Worm (Caenorhabditis elegans) whole organism, young adult: ENCODE data around the gene K10H10.6.

Experiments
- B0019.2 ChIP-seq: fragments of 200-800 bp; sonication (Bioruptor generic); conservative IDR thresholded peaks from 2 replicates; pipeline ENCODE4 v1.3.6; 2022; ENCODE audit warnings: missing genetic modification reagents, missing genetic modification characterization, missing compliant biosample characterization
- B0035.1 ChIP-seq: sonication (generic microtip); optimal IDR thresholded peaks from 2 replicates; lab custom pipeline; 2016; ENCODE audit warnings: missing genetic modification characterization, mild to moderate bottlenecking, missing compliant biosample characterization, missing genotype, missing genetic modification reagents
- B0261.1 ChIP-seq: sonication (generic microtip); optimal IDR thresholded peaks from 2 replicates; lab custom pipeline; 2016; ENCODE audit warnings: mild to moderate bottlenecking, missing genetic modification characterization, moderate library complexity, missing compliant biosample characterization
- F37B4.10 ChIP-seq: fragments of 200-800 bp; sonication (Bioruptor generic); IDR thresholded peaks from 2 replicates; pipeline ENCODE4 v1.3.6; 2022; ENCODE audit warnings: missing genetic modification characterization, missing compliant biosample characterization
- F49E8.2 ChIP-seq: sonication (generic microtip); optimal IDR thresholded peaks from 3 replicates; lab custom pipeline; 2017; ENCODE audit warnings: missing genetic modification characterization, mild to moderate bottlenecking, missing compliant biosample characterization, antibody characterized with exemption, moderate library complexity; ENCODE audit not compliant: insufficient read depth
- F52B5.7 ChIP-seq: sonication (generic microtip); optimal IDR thresholded peaks from 2 replicates; lab custom pipeline; 2016; ENCODE audit warnings: mild to moderate bottlenecking, missing genetic modification characterization, missing compliant biosample characterization
- F57C9.4 ChIP-seq: sonication (generic microtip); optimal IDR thresholded peaks from 2 replicates; lab custom pipeline; 2017; ENCODE audit warnings: mild to moderate bottlenecking, missing genetic modification characterization, missing compliant biosample characterization
- ZK185.1 ChIP-seq: sonication (generic microtip); optimal IDR thresholded peaks from 2 replicates; lab custom pipeline; 2016; ENCODE audit warnings: mild to moderate bottlenecking, missing genetic modification characterization, missing compliant biosample characterization; ENCODE audit not compliant: poor library complexity, severe bottlenecking
- aptf-3 ChIP-seq: fragments of 200-800 bp; sonication (Bioruptor generic); IDR thresholded peaks from 2 replicates; pipeline ENCODE4 v1.3.6; 2022; ENCODE audit warnings: missing genetic modification characterization, missing compliant biosample characterization
- attf-3 ChIP-seq: fragments of 200-800 bp; sonication (Bioruptor generic); conservative IDR thresholded peaks from 2 replicates; pipeline ENCODE4 v1.3.6; 2022; ENCODE audit warnings: missing genetic modification reagents, missing genetic modification characterization, missing compliant biosample characterization
- cebp-1 ChIP-seq, 2 experiments: fragments of 200-800 bp in 1 of 2; sonication (Bioruptor generic) in 1 of 2; sonication (generic microtip) in 1 of 2; IDR thresholded peaks in 1 of 2; optimal IDR thresholded peaks in 1 of 2; 2 replicates each; pipeline versions ENCODE4 v1.3.6 to Lab custom; 2017 to 2022; ENCODE audit warnings: missing compliant biosample characterization in 2 of 2, missing genetic modification characterization in 2 of 2, mild to moderate bottlenecking in 1 of 2, missing genetic modification reagents in 1 of 2, moderate library complexity in 1 of 2
- ceh-100 ChIP-seq: fragments of 200-800 bp; sonication (Bioruptor generic); IDR thresholded peaks from 2 replicates; pipeline ENCODE4 v1.3.6; 2022; ENCODE audit warnings: missing genetic modification reagents, missing genetic modification characterization, missing compliant biosample characterization
- egl-18 ChIP-seq: fragments of 200-800 bp; sonication (Bioruptor generic); IDR thresholded peaks from 2 replicates; pipeline ENCODE4 v1.3.6; 2022; ENCODE audit warnings: missing genetic modification reagents, missing genetic modification characterization, missing compliant biosample characterization
- egrh-3 ChIP-seq: fragments of 200-800 bp; sonication (Bioruptor generic); IDR thresholded peaks from 2 replicates; pipeline ENCODE4 v1.3.6; 2022; ENCODE audit warnings: missing genetic modification reagents, missing genetic modification characterization, missing compliant biosample characterization
- ets-4 ChIP-seq: fragments of 200-800 bp; sonication (Bioruptor generic); optimal IDR thresholded peaks from 2 replicates; lab custom pipeline; 2018; ENCODE audit warnings: mild to moderate bottlenecking, missing genetic modification characterization, missing compliant biosample characterization
- hmg-1.2 ChIP-seq: fragments of 200-800 bp; sonication (Bioruptor generic); IDR thresholded peaks from 2 replicates; pipeline ENCODE4 v1.3.6; 2022; ENCODE audit warnings: missing genetic modification reagents, missing genetic modification characterization, missing compliant biosample characterization
- lag-1 ChIP-seq: fragments of 200-800 bp; sonication (Bioruptor generic); IDR thresholded peaks from 2 replicates; pipeline ENCODE4 v1.3.6; 2022; ENCODE audit warnings: missing genetic modification reagents, missing genetic modification characterization, missing compliant biosample characterization
- let-607 ChIP-seq, 2 experiments: fragments of 200-800 bp in 1 of 2; sonication (Bioruptor generic) in 1 of 2; sonication (generic microtip) in 1 of 2; optimal IDR thresholded peaks; 2 replicates each; lab custom pipeline; 2016 to 2018; ENCODE audit warnings: mild to moderate bottlenecking in 2 of 2, missing compliant biosample characterization in 2 of 2, missing genetic modification characterization in 2 of 2, moderate library complexity in 2 of 2, missing genotype in 1 of 2
- lin-40 ChIP-seq: sonication (generic microtip); optimal IDR thresholded peaks from 2 replicates; lab custom pipeline; 2016; ENCODE audit warnings: missing genetic modification characterization, mild to moderate bottlenecking, missing compliant biosample characterization, missing genotype, missing genetic modification reagents
- lsl-1 ChIP-seq: fragments of 200-800 bp; sonication (Bioruptor generic); optimal IDR thresholded peaks from 2 replicates; lab custom pipeline; 2018; ENCODE audit warnings: mild to moderate bottlenecking, missing genetic modification characterization, moderate library complexity, missing compliant biosample characterization
- madf-10 ChIP-seq: sonication (generic microtip); optimal IDR thresholded peaks from 2 replicates; lab custom pipeline; 2016; ENCODE audit warnings: mild to moderate bottlenecking, missing genetic modification characterization, missing compliant biosample characterization
- madf-6 ChIP-seq: fragments of 200-800 bp; sonication (Bioruptor generic); IDR thresholded peaks from 2 replicates; pipeline ENCODE4 v1.3.6; 2022; ENCODE audit warnings: missing genetic modification reagents, missing genetic modification characterization, missing compliant biosample characterization
- mel-28 ChIP-seq: sonication (generic microtip); optimal IDR thresholded peaks from 2 replicates; lab custom pipeline; 2016; ENCODE audit warnings: borderline replicate concordance, mild to moderate bottlenecking, missing genetic modification characterization, missing compliant biosample characterization
- nfya-1 ChIP-seq: sonication (generic microtip); optimal IDR thresholded peaks from 2 replicates; lab custom pipeline; 2017; ENCODE audit warnings: antibody characterized with exemption, missing compliant biosample characterization, missing genetic modification characterization, borderline replicate concordance; ENCODE audit not compliant: insufficient read depth
- nfyb-1 ChIP-seq: fragments of 200-800 bp; sonication (Bioruptor generic); IDR thresholded peaks from 2 replicates; pipeline ENCODE4 v1.3.6; 2022; ENCODE audit warnings: missing genetic modification reagents, missing genetic modification characterization, missing compliant biosample characterization
- nhr-120 ChIP-seq: fragments of 200-800 bp; sonication (Bioruptor generic); IDR thresholded peaks from 2 replicates; pipeline ENCODE4 v1.3.6; 2022; ENCODE audit warnings: missing genetic modification characterization, missing compliant biosample characterization
- nhr-179 ChIP-seq: sonication (generic microtip); optimal IDR thresholded peaks from 2 replicates; lab custom pipeline; 2016; ENCODE audit warnings: mild to moderate bottlenecking, missing genetic modification characterization, missing compliant biosample characterization
- nhr-27 ChIP-seq: fragments of 200-800 bp; sonication (Bioruptor generic); optimal IDR thresholded peaks from 2 replicates; lab custom pipeline; 2018; ENCODE audit warnings: mild to moderate bottlenecking, missing genetic modification characterization, moderate library complexity, missing compliant biosample characterization
- nhr-80 ChIP-seq: sonication (generic microtip); optimal IDR thresholded peaks from 2 replicates; lab custom pipeline; 2016; ENCODE audit warnings: missing genetic modification characterization, missing compliant biosample characterization
- somi-1 ChIP-seq: fragments of 200-800 bp; sonication (Bioruptor generic); optimal IDR thresholded peaks from 2 replicates; lab custom pipeline; 2018; ENCODE audit warnings: mild to moderate bottlenecking, missing genetic modification characterization, missing compliant biosample characterization
- sptf-2 ChIP-seq: fragments of 200-800 bp; sonication (Bioruptor generic); optimal IDR thresholded peaks from 2 replicates; lab custom pipeline; 2018; ENCODE audit warnings: mild to moderate bottlenecking, missing genetic modification characterization, missing compliant biosample characterization
- tlf-1 ChIP-seq: fragments of 200-800 bp; sonication (Bioruptor generic); optimal IDR thresholded peaks from 2 replicates; lab custom pipeline; 2018; ENCODE audit warnings: mild to moderate bottlenecking, missing genetic modification characterization, missing compliant biosample characterization
- zim-3 ChIP-seq: sonication (generic microtip); optimal IDR thresholded peaks from 2 replicates; lab custom pipeline; 2017; ENCODE audit warnings: mild to moderate bottlenecking, missing genetic modification characterization, moderate library complexity, missing compliant biosample characterization

Gene K10H10.6

ce11 chrII:14510162-14510561 lies 7.1 kb downstream of the K10H10.6 start:
- TF ChIP-seq attf-3 (no peak), nhr-80 (peak; percentile 5)

ce11 chrII:14511189-14511588 lies 8.1 kb downstream of the K10H10.6 start, which contains the start of gene K10H10.13:
Gene K10H10.13 (minus strand): TSS chrII:14511289.
- no peak for TF ChIP-seq zim-3 (tag; lab: Kevin White, UChicago)
- TF ChIP-seq ZK185.1 (tag; lab: Kevin White, UChicago) = no peak
- TF ChIP-seq lin-40 (tag; lab: Kevin White, UChicago) = no peak
- no peak for TF ChIP-seq madf-6 (GFP tag; lab: Robert Waterston, UW)
- no peak for TF ChIP-seq egrh-3 (GFP tag; lab: Robert Waterston, UW)
- no peak for TF ChIP-seq sptf-2 (GFP tag; lab: Kevin White, UChicago)
- TF ChIP-seq F52B5.7 = no peak
- TF ChIP-seq egl-18 (GFP tag; lab: Robert Waterston, UW) = no peak
- TF ChIP-seq nhr-179 (tag; lab: Kevin White, UChicago) = no peak
- no peak for TF ChIP-seq B0019.2 (GFP tag; lab: Robert Waterston, UW)
- no peak for TF ChIP-seq ets-4 (GFP tag; lab: Kevin White, UChicago)
- no peak for TF ChIP-seq let-607 (tag; optimal IDR thresholded peaks at IDR 0.05; lab: Kevin White, UChicago)
- TF ChIP-seq ceh-100 (GFP tag; lab: Robert Waterston, UW) = no peak
- TF ChIP-seq madf-10 (tag; lab: Kevin White, UChicago) = no peak
- TF ChIP-seq F57C9.4 = no peak
- TF ChIP-seq mel-28 = no peak

ce11 chrII:14515017-14515416 lies 11.9 kb downstream of the K10H10.6 start, which contains the start of gene K10H10.9:
Gene K10H10.9 (minus strand): TSS chrII:14515117.
- TF ChIP-seq hmg-1.2 (GFP tag; lab: Robert Waterston, UW) (no peak), somi-1 (GFP tag; lab: Kevin White, UChicago) (no peak), aptf-3 (GFP tag; lab: Robert Waterston, UW) (no peak), B0035.1 (tag; lab: Kevin White, UChicago) (no peak), cebp-1 (GFP tag; IDR thresholded peaks at IDR 0.05; lab: Robert Waterston, UW) (no peak), cebp-1 (tag; optimal IDR thresholded peaks at IDR 0.05; lab: Kevin White, UChicago) (no peak), nhr-27 (no peak)

- TF ChIP-seq nfyb-1 (GFP tag; lab: Robert Waterston, UW) (no peak), lsl-1 (GFP tag; lab: Kevin White, UChicago) (no peak)
Observed at ce11 chrII:14522037-14522436, 18.9 kb downstream of the K10H10.6 start, which contains the start of gene btb-19. Gene btb-19 (minus strand): TSS chrII:14522137.

ce11 chrII:14523070-14523572 lies 20.0 kb downstream of the K10H10.6 start, which contains the start of gene btb-20:
Gene btb-20 (minus strand): TSS chrII:14523522.
- TF ChIP-seq tlf-1 (no peak), F37B4.10 (GFP tag; lab: Robert Waterston, UW) (no peak), B0261.1 (no peak), nhr-120 (GFP tag; lab: Robert Waterston, UW) (no peak), ZK185.1 (tag; lab: Kevin White, UChicago) (no peak), lag-1 (GFP tag; lab: Robert Waterston, UW) (no peak), F57C9.4 (no peak), nfya-1 (tag; lab: Kevin White, UChicago) (no peak), F49E8.2 (tag; lab: Kevin White, UChicago) (no peak)
